Worm (Caenorhabditis elegans) whole organism, midembryonic: ENCODE data around the gene srg-54.

Source experiments
- T22C8.4 ChIP-seq: fragments of 200-800 bp; sonication (Bioruptor generic); IDR thresholded peaks from 2 replicates; pipeline ENCODE4 v1.3.6; 2022; ENCODE audit warnings: missing genetic modification characterization, missing compliant biosample characterization
- cog-1 ChIP-seq: sonication (generic microtip); optimal IDR thresholded peaks from 2 replicates; lab custom pipeline; 2016; ENCODE audit warnings: missing genetic modification characterization, missing compliant biosample characterization
- flt-1 ChIP-seq: fragments of 200-800 bp; sonication (Bioruptor generic); IDR thresholded peaks from 2 replicates; pipeline ENCODE4 v1.3.6; 2022; ENCODE audit warnings: missing genetic modification characterization, missing compliant biosample characterization
- klf-2 ChIP-seq: fragments of 200-800 bp; sonication (Bioruptor generic); conservative IDR thresholded peaks from 2 replicates; pipeline ENCODE4 v1.3.6; 2022; ENCODE audit warnings: missing genetic modification reagents, missing genetic modification characterization, missing compliant biosample characterization
- med-1 ChIP-seq: sonication (generic microtip); optimal IDR thresholded peaks from 2 replicates; lab custom pipeline; 2017; ENCODE audit warnings: missing genetic modification characterization, mild to moderate bottlenecking, missing compliant biosample characterization, antibody characterized with exemption, missing genetic modification reagents; ENCODE audit not compliant: insufficient read depth
- ref-1 ChIP-seq: fragments of 200-800 bp; sonication (Bioruptor generic); conservative IDR thresholded peaks from 2 replicates; pipeline ENCODE4 v1.3.6; 2022; ENCODE audit warnings: missing genetic modification reagents, missing genetic modification characterization, missing compliant biosample characterization
- tab-1 ChIP-seq: fragments of 200-800 bp; sonication (Bioruptor generic); IDR thresholded peaks from 2 replicates; pipeline ENCODE4 v1.3.6; 2022; ENCODE audit warnings: missing genetic modification characterization, missing compliant biosample characterization
- ztf-23 ChIP-seq: fragments of 200-800 bp; sonication (Bioruptor generic); IDR thresholded peaks from 2 replicates; pipeline ENCODE4 v1.3.6; 2022; ENCODE audit warnings: missing genetic modification reagents, missing genetic modification characterization, missing compliant biosample characterization
- ztf-29 ChIP-seq: fragments of 200-800 bp; sonication (Bioruptor generic); IDR thresholded peaks from 2 replicates; pipeline ENCODE4 v1.3.6; 2022; ENCODE audit warnings: missing genetic modification reagents, missing genetic modification characterization, missing compliant biosample characterization

Gene srg-54

ce11 chrV:14943774-14944173 is 19.8 kb upstream of the srg-54 start:
- TF ChIP-seq med-1 (GFP tag; lab: Kevin White, UChicago) (no peak), ztf-29 (GFP tag; lab: Robert Waterston, UW) (no peak), ztf-23 (GFP tag; lab: Robert Waterston, UW) (no peak)

ce11 chrV:14942898-14943297 is 18.9 kb upstream of the srg-54 start:
- TF ChIP-seq ref-1 (GFP tag; lab: Robert Waterston, UW) (no peak), ztf-23 (GFP tag; lab: Robert Waterston, UW) (no peak), klf-2 (GFP tag; lab: Robert Waterston, UW) (no peak), T22C8.4 (GFP tag; lab: Robert Waterston, UW) (no peak), tab-1 (GFP tag; lab: Robert Waterston, UW) (no peak), ztf-29 (GFP tag; lab: Robert Waterston, UW) (no peak), cog-1 (tag; lab: Kevin White, UChicago) (no peak), flt-1 (GFP tag; lab: Robert Waterston, UW) (no peak), med-1 (GFP tag; lab: Kevin White, UChicago) (no peak)

- TF ChIP-seq ztf-23 (GFP tag; lab: Robert Waterston, UW), result no peak
- no peak for TF ChIP-seq flt-1 (GFP tag; lab: Robert Waterston, UW)
- TF ChIP-seq ref-1 (GFP tag; lab: Robert Waterston, UW), result no peak
- no peak for TF ChIP-seq cog-1 (tag; lab: Kevin White, UChicago)
- no peak for TF ChIP-seq T22C8.4 (GFP tag; lab: Robert Waterston, UW)
- no peak for TF ChIP-seq med-1 (GFP tag; lab: Kevin White, UChicago)
- TF ChIP-seq ztf-29 (GFP tag; lab: Robert Waterston, UW), result no peak
- TF ChIP-seq klf-2 (GFP tag; lab: Robert Waterston, UW), result no peak
- TF ChIP-seq tab-1 (GFP tag; lab: Robert Waterston, UW), result no peak
Measured at ce11 chrV:14936587-14936986, 12.6 kb upstream of the srg-54 start, which contains the start of gene C30G7.2. Gene C30G7.2 (plus strand): TSS chrV:14936887.

- no peak for TF ChIP-seq T22C8.4 (GFP tag; lab: Robert Waterston, UW)
- no peak for TF ChIP-seq flt-1 (GFP tag; lab: Robert Waterston, UW)
- no peak for TF ChIP-seq cog-1 (tag; lab: Kevin White, UChicago)
- TF ChIP-seq ref-1 (GFP tag; lab: Robert Waterston, UW), result no peak
- no peak for TF ChIP-seq ztf-29 (GFP tag; lab: Robert Waterston, UW)
- TF ChIP-seq ztf-23 (GFP tag; lab: Robert Waterston, UW), result no peak
- no peak for TF ChIP-seq klf-2 (GFP tag; lab: Robert Waterston, UW)
- no peak for TF ChIP-seq med-1 (GFP tag; lab: Kevin White, UChicago)
Measured at ce11 chrV:14933450-14934218, 9.6 kb upstream of the srg-54 start.

- TF ChIP-seq med-1 (GFP tag; lab: Kevin White, UChicago), result no peak
- no peak for TF ChIP-seq flt-1 (GFP tag; lab: Robert Waterston, UW)
- TF ChIP-seq ztf-29 (GFP tag; lab: Robert Waterston, UW), result no peak
- TF ChIP-seq ztf-23 (GFP tag; lab: Robert Waterston, UW), result no peak
- TF ChIP-seq ref-1 (GFP tag; lab: Robert Waterston, UW), result no peak
- TF ChIP-seq T22C8.4 (GFP tag; lab: Robert Waterston, UW), result no peak
- TF ChIP-seq klf-2 (GFP tag; lab: Robert Waterston, UW), result no peak
- TF ChIP-seq cog-1 (tag; lab: Kevin White, UChicago), result no peak
Measured at ce11 chrV:14930168-14930567, 6.2 kb upstream of the srg-54 start.

- TF ChIP-seq klf-2 (GFP tag; lab: Robert Waterston, UW), result no peak
- no peak for TF ChIP-seq T22C8.4 (GFP tag; lab: Robert Waterston, UW)
- TF ChIP-seq flt-1 (GFP tag; lab: Robert Waterston, UW), result no peak
- TF ChIP-seq ref-1 (GFP tag; lab: Robert Waterston, UW), result no peak
- no peak for TF ChIP-seq cog-1 (tag; lab: Kevin White, UChicago)
- no peak for TF ChIP-seq ztf-29 (GFP tag; lab: Robert Waterston, UW)
- TF ChIP-seq ztf-23 (GFP tag; lab: Robert Waterston, UW), result no peak
- TF ChIP-seq med-1 (GFP tag; lab: Kevin White, UChicago), result no peak
Measured at ce11 chrV:14928248-14928647, 4.2 kb upstream of the srg-54 start, which contains the start of gene srg-55. Gene srg-55 (minus strand): TSS chrV:14928348.

- TF ChIP-seq cog-1 (tag; lab: Kevin White, UChicago) (no peak), flt-1 (GFP tag; lab: Robert Waterston, UW) (no peak), T22C8.4 (GFP tag; lab: Robert Waterston, UW) (no peak), ztf-29 (GFP tag; lab: Robert Waterston, UW) (no peak), ref-1 (GFP tag; lab: Robert Waterston, UW) (no peak), tab-1 (GFP tag; lab: Robert Waterston, UW) (no peak), ztf-23 (GFP tag; lab: Robert Waterston, UW) (no peak), klf-2 (GFP tag; lab: Robert Waterston, UW) (no peak), med-1 (GFP tag; lab: Kevin White, UChicago) (no peak)
Measured at ce11 chrV:14921509-14921908, 2.5 kb downstream of the srg-54 start, which contains the start of gene zmp-4. Gene zmp-4 (minus strand): TSS chrV:14921609.

ce11 chrV:14915599-14915998 is 8.4 kb downstream of the srg-54 start, which contains the start of gene H12D21.11:
Gene H12D21.11 (plus strand): TSS chrV:14915899.
- TF ChIP-seq klf-2 (GFP tag; lab: Robert Waterston, UW), result no peak
- TF ChIP-seq med-1 (GFP tag; lab: Kevin White, UChicago), result no peak
- no peak for TF ChIP-seq ztf-23 (GFP tag; lab: Robert Waterston, UW)
- no peak for TF ChIP-seq tab-1 (GFP tag; lab: Robert Waterston, UW)
- TF ChIP-seq ref-1 (GFP tag; lab: Robert Waterston, UW), result no peak
- TF ChIP-seq cog-1 (tag; lab: Kevin White, UChicago), result no peak
- no peak for TF ChIP-seq T22C8.4 (GFP tag; lab: Robert Waterston, UW)
